Fruit fly (Drosophila melanogaster): ENCODE data around the gene Ras64B.

The Ras64B gene

DNA sequence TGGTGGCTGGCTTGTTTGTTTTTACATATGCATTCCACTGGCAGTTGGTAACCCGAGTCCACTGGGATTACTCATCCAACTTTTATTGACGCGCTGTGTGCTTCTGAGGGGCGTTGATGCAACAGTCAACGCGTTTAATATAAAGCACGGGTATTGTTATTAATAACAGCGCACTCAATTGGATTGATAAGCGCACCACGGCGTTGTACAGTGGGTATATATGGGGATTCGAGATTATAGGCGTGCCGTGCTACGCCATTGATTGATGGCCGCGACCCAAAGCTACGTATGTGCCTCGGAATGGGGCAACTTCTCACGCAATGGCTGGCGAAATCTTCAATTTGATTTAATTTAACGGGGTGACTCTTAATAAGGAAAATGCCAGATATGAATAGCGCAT is 31.8 kb upstream of the Ras64B start:
- TF ChIP-seq Clk (GFP tag; optimal IDR thresholded peaks at IDR 0.05) (no peak), CG1620 (GFP tag; optimal IDR thresholded peaks at IDR 0.05) (no peak), CG7045 (GFP tag; optimal IDR thresholded peaks at IDR 0.05) (no peak), CG33017 (tag; optimal IDR thresholded peaks at IDR 0.05) (no peak), toe (GFP tag; optimal IDR thresholded peaks at IDR 0.05) (no peak), CG5204 (GFP tag; optimal IDR thresholded peaks at IDR 0.05) (no peak), CG12768 (GFP tag; optimal IDR thresholded peaks at IDR 0.05) (peak; percentile 35), bab1 (GFP tag; optimal IDR thresholded peaks at IDR 0.05) (no peak), pad (GFP tag; optimal IDR thresholded peaks at IDR 0.05) (no peak), ovo (GFP tag; optimal IDR thresholded peaks at IDR 0.05) (no peak), kay (GFP tag; ENCODE audit: borderline replicate concordance) (peak; percentile 94), CG7101 (tag; optimal IDR thresholded peaks at IDR 0.05) (no peak), CG11617 (GFP tag; optimal IDR thresholded peaks at IDR 0.05) (no peak), tj (GFP tag; optimal IDR thresholded peaks at IDR 0.05) (no peak), Hr96 (GFP tag; optimal IDR thresholded peaks at IDR 0.05) (no peak), cic (GFP tag; optimal IDR thresholded peaks at IDR 0.05) (peak; percentile 72), Mnt (GFP tag; optimal IDR thresholded peaks at IDR 0.05) (no peak), CG14711 (tag; optimal IDR thresholded peaks at IDR 0.05) (no peak), Crg-1 (GFP tag; optimal IDR thresholded peaks at IDR 0.05) (no peak), cnc (optimal IDR thresholded peaks at IDR 0.05) (no peak)

DNA sequence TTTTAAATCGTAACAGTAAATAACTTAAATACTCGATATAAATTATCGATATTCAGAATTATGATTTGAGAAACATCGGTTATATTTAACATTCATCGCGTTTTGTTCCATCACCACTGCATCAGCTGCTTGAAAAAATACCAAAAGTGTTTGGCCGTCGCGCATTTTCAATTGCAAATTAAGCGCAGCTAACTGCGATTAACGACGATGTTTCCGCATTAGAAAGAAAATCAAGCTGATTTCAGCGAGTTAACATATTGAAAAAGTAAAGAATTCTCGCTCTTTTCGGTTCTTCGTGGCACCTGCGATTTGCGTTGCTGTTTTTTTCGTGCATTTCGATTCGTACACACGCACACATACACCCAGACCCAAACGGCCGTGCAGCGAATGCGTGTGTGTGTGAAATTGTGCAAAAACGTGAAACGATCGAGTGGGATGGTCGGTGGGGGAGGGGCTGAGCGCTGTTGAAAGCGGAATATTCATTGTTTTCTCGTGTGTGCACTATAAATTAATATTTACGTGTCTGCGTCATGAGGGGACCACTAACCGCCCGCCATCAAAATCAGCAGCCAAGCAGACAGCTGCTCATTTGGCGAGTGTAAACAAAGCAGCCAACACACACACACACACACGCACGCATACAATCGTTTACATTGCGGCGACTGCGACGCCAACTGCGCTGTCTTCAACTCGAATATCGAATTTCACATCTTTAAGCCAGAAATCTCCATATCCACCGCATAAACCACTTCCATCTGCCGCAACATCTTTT is 30.6 kb upstream of the Ras64B start, which contains the start of gene Ack:
Gene Ack, plus strand, starts transcription at position 115 of the 772 bp plus-strand sequence.
- TF ChIP-seq CG12768 (GFP tag; optimal IDR thresholded peaks at IDR 0.05) (peak; percentile 45), bab1 (GFP tag; optimal IDR thresholded peaks at IDR 0.05) (peak; percentile 76), cic (GFP tag; optimal IDR thresholded peaks at IDR 0.05) (peak; percentile 58), cnc (optimal IDR thresholded peaks at IDR 0.05) (no peak), CG7101 (tag; optimal IDR thresholded peaks at IDR 0.05) (no peak), tj (GFP tag; optimal IDR thresholded peaks at IDR 0.05) (peak; percentile 37), toe (GFP tag; optimal IDR thresholded peaks at IDR 0.05) (peak; percentile 16), CG11617 (GFP tag; optimal IDR thresholded peaks at IDR 0.05) (peak; percentile 51), Mnt (GFP tag; optimal IDR thresholded peaks at IDR 0.05) (peak; percentile 79), Clk (GFP tag; optimal IDR thresholded peaks at IDR 0.05) (peak; percentile 32)

DNA sequence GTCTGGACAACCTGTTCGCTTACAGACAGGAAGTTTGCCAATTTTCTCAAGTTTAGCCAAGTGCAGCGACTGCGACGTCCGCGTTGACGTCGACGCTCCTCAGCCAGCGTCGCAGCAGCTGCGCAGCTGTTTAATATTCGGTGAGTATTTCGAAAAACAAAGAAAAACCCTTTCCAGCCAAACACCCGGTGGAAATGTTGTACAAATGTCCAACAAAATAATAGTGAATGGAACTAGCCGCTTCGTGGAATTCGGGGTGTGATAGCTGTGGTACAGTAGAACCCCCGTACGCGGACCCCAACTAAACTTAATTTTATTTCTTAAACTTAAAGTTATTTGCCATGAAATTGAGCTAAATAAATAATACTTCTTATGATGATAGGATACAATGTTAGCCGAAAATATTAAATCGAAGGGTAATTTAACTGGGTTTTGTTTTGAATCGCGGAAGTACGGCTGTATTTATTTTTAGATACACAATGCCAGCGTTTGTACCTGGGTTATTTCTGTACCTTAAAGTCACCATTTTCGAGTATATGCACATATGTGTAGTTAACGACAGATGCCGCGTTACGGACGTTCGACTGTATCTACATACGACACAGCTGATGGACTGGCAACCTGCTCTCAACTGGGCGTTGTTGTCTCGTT is 29.9 kb upstream of the Ras64B start:
- TF ChIP-seq kay (GFP tag; ENCODE audit: borderline replicate concordance) (peak; percentile 42), CG1620 (GFP tag; optimal IDR thresholded peaks at IDR 0.05) (peak; percentile 28), ovo (GFP tag; optimal IDR thresholded peaks at IDR 0.05) (no peak), cnc (optimal IDR thresholded peaks at IDR 0.05) (no peak), CG12768 (GFP tag; optimal IDR thresholded peaks at IDR 0.05) (peak; percentile 23), CG5204 (GFP tag; optimal IDR thresholded peaks at IDR 0.05) (no peak), toe (GFP tag; optimal IDR thresholded peaks at IDR 0.05) (no peak), bab1 (GFP tag; optimal IDR thresholded peaks at IDR 0.05) (peak; percentile 68), CG33017 (tag; optimal IDR thresholded peaks at IDR 0.05) (peak; percentile 33), Hr96 (GFP tag; optimal IDR thresholded peaks at IDR 0.05) (no peak), CG7101 (tag; optimal IDR thresholded peaks at IDR 0.05) (peak; percentile 16), Clk (GFP tag; optimal IDR thresholded peaks at IDR 0.05) (no peak), Mnt (GFP tag; optimal IDR thresholded peaks at IDR 0.05) (no peak), CG14711 (tag; optimal IDR thresholded peaks at IDR 0.05) (peak; percentile 32), CG11617 (GFP tag; optimal IDR thresholded peaks at IDR 0.05) (peak; percentile 31), cic (GFP tag; optimal IDR thresholded peaks at IDR 0.05) (no peak), Crg-1 (GFP tag; optimal IDR thresholded peaks at IDR 0.05) (peak; percentile 21), CG7045 (GFP tag; optimal IDR thresholded peaks at IDR 0.05) (peak; percentile 38), pad (GFP tag; optimal IDR thresholded peaks at IDR 0.05) (peak; percentile 21), tj (GFP tag; optimal IDR thresholded peaks at IDR 0.05) (no peak)

DNA sequence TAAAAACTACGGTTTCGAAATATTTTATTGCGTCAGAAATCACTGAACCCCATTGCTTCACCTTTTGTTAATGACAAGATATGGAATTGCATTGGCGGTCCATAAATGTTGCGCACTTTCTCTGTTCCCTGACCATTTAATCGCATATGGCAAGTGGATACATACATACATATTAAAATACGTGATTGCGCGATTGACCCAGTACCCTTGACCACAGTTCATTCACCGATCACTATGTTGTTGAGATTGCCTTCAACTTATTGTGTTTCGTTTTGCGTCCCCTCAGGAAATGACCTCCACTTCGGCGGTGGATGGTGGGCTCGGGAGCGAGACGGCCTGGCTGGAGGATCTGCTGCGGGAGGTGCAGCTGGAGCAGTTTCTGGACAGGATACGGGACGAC is 28.7 kb upstream of the Ras64B start:
- no peak for TF ChIP-seq CG1620 (GFP tag; optimal IDR thresholded peaks at IDR 0.05)
- no peak for TF ChIP-seq cic (GFP tag; optimal IDR thresholded peaks at IDR 0.05)
- no peak for TF ChIP-seq CG7101 (tag; optimal IDR thresholded peaks at IDR 0.05)
- TF ChIP-seq pad (GFP tag; optimal IDR thresholded peaks at IDR 0.05), result no peak

DNA sequence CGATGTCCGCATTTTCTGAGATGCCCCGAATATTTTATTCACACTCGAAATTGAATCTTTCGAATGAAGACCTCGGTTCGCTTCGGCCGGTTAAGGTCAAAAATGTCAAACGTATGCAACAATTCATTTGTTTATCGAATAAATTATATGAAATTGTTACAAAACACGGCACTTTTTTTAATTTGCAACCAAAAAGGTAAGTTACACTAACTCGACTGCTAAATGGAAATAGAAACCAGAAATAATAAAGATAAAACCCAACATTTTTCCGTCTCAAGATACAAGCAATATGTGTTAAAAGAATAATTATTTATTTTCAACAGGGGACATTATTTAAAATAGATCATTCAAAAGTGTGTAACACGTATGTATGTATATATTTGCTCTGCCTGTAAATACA is 24.9 kb upstream of the Ras64B start:
- TF ChIP-seq kay (GFP tag; ENCODE audit: borderline replicate concordance), result peak; percentile 84
- no peak for TF ChIP-seq CG7045 (GFP tag; optimal IDR thresholded peaks at IDR 0.05)
- no peak for TF ChIP-seq CG11617 (GFP tag; optimal IDR thresholded peaks at IDR 0.05)

DNA sequence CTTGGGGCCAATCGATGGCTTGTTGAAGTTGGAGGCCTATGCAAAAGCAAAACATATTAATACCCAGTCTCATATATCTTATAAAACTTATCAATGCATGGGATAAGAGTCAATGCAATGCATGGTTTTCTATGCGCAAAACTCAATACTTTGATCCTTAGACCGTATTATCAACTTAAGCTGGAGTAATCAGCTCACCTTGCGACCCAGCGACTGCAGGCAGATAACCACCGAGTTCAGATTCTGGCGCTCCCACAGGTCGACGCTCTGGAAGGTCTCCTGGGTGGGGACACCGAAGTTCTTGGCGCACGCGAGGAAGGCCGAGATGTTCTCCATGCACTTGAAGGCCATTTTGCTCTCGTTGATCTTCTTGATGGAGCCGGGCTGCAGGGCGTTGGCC is 23.8 kb upstream of the Ras64B start:
- TF ChIP-seq CG1620 (GFP tag; optimal IDR thresholded peaks at IDR 0.05), result no peak
- TF ChIP-seq CG14711 (tag; optimal IDR thresholded peaks at IDR 0.05), result no peak
- no peak for TF ChIP-seq cnc (optimal IDR thresholded peaks at IDR 0.05)
- TF ChIP-seq Hr96 (GFP tag; optimal IDR thresholded peaks at IDR 0.05), result no peak
- TF ChIP-seq CG11617 (GFP tag; optimal IDR thresholded peaks at IDR 0.05), result no peak
- no peak for TF ChIP-seq pad (GFP tag; optimal IDR thresholded peaks at IDR 0.05)
- TF ChIP-seq Mnt (GFP tag; optimal IDR thresholded peaks at IDR 0.05), result no peak
- TF ChIP-seq CG5204 (GFP tag; optimal IDR thresholded peaks at IDR 0.05), result no peak
- TF ChIP-seq ovo (GFP tag; optimal IDR thresholded peaks at IDR 0.05), result no peak
- TF ChIP-seq kay (GFP tag; ENCODE audit: borderline replicate concordance), result no peak

All from whole organism, adult.